Fruit fly (Drosophila melanogaster): ENCODE results near the gene Hsp27.

- TF ChIP-seq toe (GFP tag; optimal IDR thresholded peaks at IDR 0.05) (no peak), ovo (GFP tag; optimal IDR thresholded peaks at IDR 0.05) (no peak)
These were observed 30.1 kb upstream of the Hsp27 start, which contains the start of gene CG32040 for dm6 chr3L:9353733-9354132.
